Worm (Caenorhabditis elegans): Measurements from ENCODE around the gene T01C8.2.

The T01C8.2 gene

DNA sequence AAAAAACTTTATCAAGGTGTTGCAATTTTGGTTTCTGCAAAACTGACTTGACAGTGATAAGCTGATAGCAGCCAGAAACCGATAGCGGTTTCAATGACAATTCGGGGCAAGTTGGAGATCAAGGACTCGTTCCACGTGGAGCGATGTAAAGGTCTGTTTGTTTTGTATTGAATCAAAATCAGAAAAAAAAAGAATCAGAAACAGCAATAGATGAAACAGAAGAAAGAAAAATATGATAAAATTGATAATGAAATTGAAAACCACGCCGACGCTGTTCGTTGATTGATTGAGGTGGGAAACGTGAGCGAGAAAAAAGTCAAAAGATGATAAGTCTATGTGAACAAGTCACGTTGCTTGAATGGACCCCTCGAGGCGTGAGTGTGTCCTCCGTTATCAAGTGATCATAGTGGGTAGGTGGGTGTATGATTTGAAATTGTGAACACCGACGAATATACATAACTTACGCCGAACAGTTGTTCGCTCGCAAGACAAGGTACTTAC, 10.9 kb upstream of the T01C8.2 start (continued):
- TF ChIP-seq ceh-40 (GFP tag; IDR thresholded peaks at IDR 0.05), result no peak
- TF ChIP-seq fkh-3 (tag; optimal IDR thresholded peaks at IDR 0.05), result no peak
- peak; percentile 62 for TF ChIP-seq lin-40 (tag; optimal IDR thresholded peaks at IDR 0.05)
- no peak for TF ChIP-seq attf-5 (GFP tag; optimal IDR thresholded peaks at IDR 0.05)
- no peak for TF ChIP-seq attf-6 (GFP tag; IDR thresholded peaks at IDR 0.05)
- TF ChIP-seq aptf-3 (GFP tag; IDR thresholded peaks at IDR 0.05), result no peak
- no peak for TF ChIP-seq nfyb-1 (GFP tag; IDR thresholded peaks at IDR 0.05)
- no peak for TF ChIP-seq ama-1 (optimal IDR thresholded peaks at IDR 0.05)
- TF ChIP-seq ama-1 (GFP tag; optimal IDR thresholded peaks at IDR 0.05), result no peak
- TF ChIP-seq sptf-2 (GFP tag; optimal IDR thresholded peaks at IDR 0.05), result no peak
- TF ChIP-seq ztf-22 (GFP tag; optimal IDR thresholded peaks at IDR 0.05), result peak; percentile 13
- TF ChIP-seq cebp-2 (GFP tag; IDR thresholded peaks at IDR 0.05), result no peak
- TF ChIP-seq K12H6.12 (tag; optimal IDR thresholded peaks at IDR 0.05), result no peak
- no peak for TF ChIP-seq F57C9.4 (tag; optimal IDR thresholded peaks at IDR 0.05)
- no peak for TF ChIP-seq hsf-1 (GFP tag; IDR thresholded peaks at IDR 0.05)
- TF ChIP-seq cebp-1 (GFP tag; IDR thresholded peaks at IDR 0.05), result no peak
- no peak for TF ChIP-seq cebp-1 (tag; optimal IDR thresholded peaks at IDR 0.05)
- TF ChIP-seq akir-1 (GFP tag; optimal IDR thresholded peaks at IDR 0.05), result no peak
- TF ChIP-seq B0035.1 (tag; optimal IDR thresholded peaks at IDR 0.05), result no peak
- TF ChIP-seq ceh-100 (GFP tag; IDR thresholded peaks at IDR 0.05), result no peak
- TF ChIP-seq egl-18 (GFP tag; IDR thresholded peaks at IDR 0.05), result no peak
- TF ChIP-seq bed-2 (GFP tag; IDR thresholded peaks at IDR 0.05), result no peak
- TF ChIP-seq aptf-2 (GFP tag; conservative IDR thresholded peaks at IDR 0.05), result no peak

DNA sequence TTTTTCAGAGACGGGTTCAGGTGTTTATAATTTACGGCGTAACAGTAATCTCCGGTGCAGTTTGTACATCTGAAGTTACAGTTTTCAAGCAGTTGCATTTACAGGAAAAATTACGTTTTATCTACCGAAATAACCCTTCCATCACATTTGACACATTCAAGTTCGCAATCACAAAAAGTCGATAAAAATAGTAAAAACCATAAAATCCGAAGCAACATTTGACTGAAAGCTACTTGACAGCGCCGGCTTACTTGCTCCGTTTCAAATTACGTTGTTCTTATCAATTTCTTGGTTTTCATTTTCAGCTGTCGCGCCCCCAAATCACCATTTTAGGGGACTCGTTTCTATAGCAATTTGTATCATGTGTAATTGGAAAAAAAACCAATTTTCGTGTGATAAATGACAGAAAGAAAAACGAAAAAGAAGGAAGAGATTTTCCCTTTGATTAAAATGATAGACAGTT, 3.4 kb upstream of the T01C8.2 start, which contains the start of gene T01C8.3:
Gene T01C8.3 (minus strand): TSS at position 413 of the 463 bp plus-strand sequence.
- peak; percentile 19 to 62 for TF ChIP-seq let-607 (tag; optimal IDR thresholded peaks at IDR 0.05)
- TF ChIP-seq nhr-80 (tag; optimal IDR thresholded peaks at IDR 0.05), result peak; percentile 68
- TF ChIP-seq unc-130 (GFP tag; optimal IDR thresholded peaks at IDR 0.05), result no peak
- TF ChIP-seq lin-40 (tag; optimal IDR thresholded peaks at IDR 0.05), result peak; percentile 6

DNA sequence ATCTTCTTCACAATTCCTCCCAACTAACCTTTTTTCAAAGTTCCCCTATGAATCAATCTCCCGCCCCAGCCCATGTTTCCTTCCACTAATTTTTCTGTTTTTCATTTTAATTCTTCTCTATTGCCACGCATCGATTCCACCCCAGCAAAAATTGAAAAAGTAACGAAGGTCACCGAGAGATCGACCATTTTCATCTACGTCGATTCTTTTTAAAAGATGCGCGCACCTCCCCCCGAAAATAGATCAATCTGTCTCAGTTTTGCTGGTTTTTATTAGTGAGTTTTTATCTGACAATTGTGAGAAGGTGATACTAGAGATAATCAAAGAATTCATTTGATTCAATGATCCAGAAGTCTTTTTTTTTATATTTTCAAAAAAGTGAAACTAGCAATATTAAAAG, 2.2 kb upstream of the T01C8.2 start:
- TF ChIP-seq rec-8 (tag; optimal IDR thresholded peaks at IDR 0.05) (no peak), snpc-4 (GFP tag; optimal IDR thresholded peaks at IDR 0.05) (no peak), snpc-4 (tag; optimal IDR thresholded peaks at IDR 0.05) (no peak), zim-3 (tag; optimal IDR thresholded peaks at IDR 0.05) (no peak), pha-4 (tag; optimal IDR thresholded peaks at IDR 0.05) (no peak), dox-1 (GFP tag; IDR thresholded peaks at IDR 0.05) (no peak), bed-1 (GFP tag; IDR thresholded peaks at IDR 0.05) (no peak), madf-10 (tag; optimal IDR thresholded peaks at IDR 0.05) (no peak), ceh-91 (GFP tag; IDR thresholded peaks at IDR 0.05) (no peak), Y53F4B.3 (GFP tag; IDR thresholded peaks at IDR 0.05) (no peak), nfyb-1 (GFP tag; IDR thresholded peaks at IDR 0.05) (no peak), ekl-4 (GFP tag; IDR thresholded peaks at IDR 0.05) (no peak), hlh-12 (tag; optimal IDR thresholded peaks at IDR 0.05) (no peak), let-526 (GFP tag; IDR thresholded peaks at IDR 0.05) (no peak)
